Fruit fly (Drosophila melanogaster): Measurements from ENCODE around the gene CG10098.

Gene CG10098

dm6 chr3R:7075712-7076183 is 48.6 kb upstream of the CG10098 start (continued):
- TF ChIP-seq CG6813 (GFP tag; optimal IDR thresholded peaks at IDR 0.05): peak; percentile 87
- TF ChIP-seq prd (optimal IDR thresholded peaks at IDR 0.05): no peak
- no peak for TF ChIP-seq prd (GFP tag; IDR thresholded peaks at IDR 0.05)
- no peak for TF ChIP-seq h (optimal IDR thresholded peaks at IDR 0.05)
- peak; percentile 82 for TF ChIP-seq trem (tag; optimal IDR thresholded peaks at IDR 0.05)
- TF ChIP-seq CG14014 (GFP tag; IDR thresholded peaks at IDR 0.05): no peak
- peak; percentile 77 for TF ChIP-seq CG30431 (GFP tag; optimal IDR thresholded peaks at IDR 0.05)
- TF ChIP-seq bsh (GFP tag; optimal IDR thresholded peaks at IDR 0.05): peak; percentile 63 to 93
- peak; percentile 76 for TF ChIP-seq vfl (GFP tag; optimal IDR thresholded peaks at IDR 0.05)
- TF ChIP-seq ken (GFP tag; IDR thresholded peaks at IDR 0.05): no peak
- TF ChIP-seq emc (GFP tag; optimal IDR thresholded peaks at IDR 0.05): peak; percentile 75
- no peak for TF ChIP-seq hth (optimal IDR thresholded peaks at IDR 0.05)
- peak; percentile 59; the same call in 2 of the 3 replicates for TF ChIP-seq CG7357 (GFP tag; IDR thresholded peaks at IDR 0.05)
- no peak for TF ChIP-seq bigmax (GFP tag; optimal IDR thresholded peaks at IDR 0.05)
- peak; percentile 92 for TF ChIP-seq Camta (GFP tag; optimal IDR thresholded peaks at IDR 0.05)
- no peak for TF ChIP-seq BEAF-32 (GFP tag; optimal IDR thresholded peaks at IDR 0.05)
- TF ChIP-seq CG17912 (GFP tag; optimal IDR thresholded peaks at IDR 0.05): no peak
- peak; percentile 76 for TF ChIP-seq btn (GFP tag; optimal IDR thresholded peaks at IDR 0.05)
- peak; percentile 77 for TF ChIP-seq CG12236 (GFP tag; optimal IDR thresholded peaks at IDR 0.05)
- TF ChIP-seq CG1529 (GFP tag; optimal IDR thresholded peaks at IDR 0.05): peak; percentile 66
- peak in 1 of 3 experiments; percentile 62 for TF ChIP-seq Stat92E (GFP tag; optimal IDR thresholded peaks at IDR 0.05)
- TF ChIP-seq Dek (tag; optimal IDR thresholded peaks at IDR 0.05): peak; percentile 88
- TF ChIP-seq her (GFP tag; optimal IDR thresholded peaks at IDR 0.05): peak; percentile 85
- TF ChIP-seq Spps (tag; optimal IDR thresholded peaks at IDR 0.05): peak; percentile 73
- TF ChIP-seq Dad (GFP tag; optimal IDR thresholded peaks at IDR 0.05): peak; percentile 86
- peak; percentile 87 for TF ChIP-seq CG16863 (GFP tag; optimal IDR thresholded peaks at IDR 0.05)
- no peak for TF ChIP-seq cg (GFP tag; optimal IDR thresholded peaks at IDR 0.05)
- no peak for TF ChIP-seq hbn (GFP tag; IDR thresholded peaks at IDR 0.05; ENCODE audit: partially characterized antibody)
- TF ChIP-seq CG9437 (GFP tag; optimal IDR thresholded peaks at IDR 0.05): peak; percentile 80
- TF ChIP-seq jigr1 (GFP tag; IDR thresholded peaks at IDR 0.05): no peak
- peak; percentile 94 for TF ChIP-seq dmrt99B (tag; optimal IDR thresholded peaks at IDR 0.05)
- no peak for TF ChIP-seq eve (GFP tag; optimal IDR thresholded peaks at IDR 0.05)
- peak; percentile 62 for TF ChIP-seq CG18011 (GFP tag; optimal IDR thresholded peaks at IDR 0.05)
- no peak for TF ChIP-seq sna (GFP tag; IDR thresholded peaks at IDR 0.05; ENCODE audit: partially characterized antibody)
- TF ChIP-seq Max (GFP tag; optimal IDR thresholded peaks at IDR 0.05): peak; percentile 86
- TF ChIP-seq BtbVII (GFP tag; optimal IDR thresholded peaks at IDR 0.05): peak; percentile 91
- no peak for TF ChIP-seq sr (GFP tag; IDR thresholded peaks at IDR 0.05)
- TF ChIP-seq CG11696 (GFP tag; IDR thresholded peaks at IDR 0.05): no peak
- TF ChIP-seq unc-4 (GFP tag; IDR thresholded peaks at IDR 0.05; ENCODE audit: partially characterized antibody): no peak
- TF ChIP-seq Side (GFP tag; optimal IDR thresholded peaks at IDR 0.05): peak; percentile 79
- TF ChIP-seq pb (GFP tag; optimal IDR thresholded peaks at IDR 0.05): peak; percentile 85
- peak; percentile 95 for TF ChIP-seq HmgZ (tag; optimal IDR thresholded peaks at IDR 0.05)
- TF ChIP-seq CG4328 (GFP tag; optimal IDR thresholded peaks at IDR 0.05): peak; percentile 57
- TF ChIP-seq Nf-YB (GFP tag; optimal IDR thresholded peaks at IDR 0.05): peak; percentile 61
- no peak for TF ChIP-seq amos (GFP tag; IDR thresholded peaks at IDR 0.05; ENCODE audit: partially characterized antibody)
- TF ChIP-seq CG7987 (GFP tag; optimal IDR thresholded peaks at IDR 0.05): peak; percentile 77
- peak; percentile 85 for TF ChIP-seq sug (tag; optimal IDR thresholded peaks at IDR 0.05)
- TF ChIP-seq Lhr (GFP tag; optimal IDR thresholded peaks at IDR 0.05): peak; percentile 56
- TF ChIP-seq CG33213 (GFP tag; optimal IDR thresholded peaks at IDR 0.05): peak; percentile 89
- TF ChIP-seq scrt (GFP tag; optimal IDR thresholded peaks at IDR 0.05): peak; percentile 83
- TF ChIP-seq Drgx (GFP tag; IDR thresholded peaks at IDR 0.05): no peak
